Fruit fly (Drosophila melanogaster) whole organism, embryonic: Measurements from ENCODE around the gene Jhbp2.
A peak's percentile ranks its signal among the peaks of the same experiment; 100 is the strongest.

Experiments
- Blimp-1 ChIP-seq: fragments of 200-800 bp; sonication (Bioruptor generic); optimal IDR thresholded peaks from 3 replicates; lab custom pipeline; 2018; ENCODE audit warnings: missing biosample characterization, missing genetic modification characterization, mild to moderate bottlenecking, moderate library complexity, missing genetic modification reagents
- CG10209 ChIP-seq: fragments of 200-800 bp; sonication (Bioruptor generic); optimal IDR thresholded peaks from 3 replicates; lab custom pipeline; 2017; ENCODE audit warnings: missing biosample characterization, mild to moderate bottlenecking, missing genetic modification characterization, missing genetic modification reagents
- CG10267 ChIP-seq: fragments of 200-800 bp; sonication (Bioruptor generic); optimal IDR thresholded peaks from 2 replicates; lab custom pipeline; 2018; ENCODE audit warnings: missing biosample characterization, mild to moderate bottlenecking, missing genetic modification characterization, moderate library complexity
- CG10462 ChIP-seq: fragments of 200-800 bp; sonication (Bioruptor generic); optimal IDR thresholded peaks from 2 replicates; lab custom pipeline; 2016; ENCODE audit warnings: missing biosample characterization, missing genetic modification characterization
- CG10543 ChIP-seq: fragments of 200-800 bp; sonication (Bioruptor generic); optimal IDR thresholded peaks from 3 replicates; lab custom pipeline; 2017; ENCODE audit warnings: missing biosample characterization, mild to moderate bottlenecking, missing genetic modification characterization, moderate library complexity
- CG10654 ChIP-seq: fragments of 200-800 bp; sonication (Bioruptor generic); optimal IDR thresholded peaks from 2 replicates; lab custom pipeline; 2016; ENCODE audit warnings: missing biosample characterization, missing genetic modification characterization
- CG14710 ChIP-seq: fragments of 200-800 bp; sonication (Bioruptor generic); optimal IDR thresholded peaks from 3 replicates; lab custom pipeline; 2019; ENCODE audit warnings: missing biosample characterization, mild to moderate bottlenecking, missing genetic modification characterization, moderate library complexity
- CG14860 ChIP-seq: fragments of 200-800 bp; sonication (Bioruptor generic); IDR thresholded peaks from 3 replicates; pipeline ENCODE4 v1.3.6; 2022; ENCODE audit warnings: missing biosample characterization, missing genetic modification characterization; ENCODE audit not compliant: partially characterized antibody
- CG15073 ChIP-seq: fragments of 200-800 bp; sonication (Bioruptor generic); optimal IDR thresholded peaks from 2 replicates; lab custom pipeline; 2016; ENCODE audit warnings: missing biosample characterization, missing genetic modification characterization
- CG1603 ChIP-seq: fragments of 200-800 bp; sonication (Bioruptor generic); optimal IDR thresholded peaks from 2 replicates; lab custom pipeline; 2019; ENCODE audit warnings: missing biosample characterization, mild to moderate bottlenecking, missing genetic modification characterization, moderate library complexity
- CG18262 ChIP-seq: fragments of 200-800 bp; optimal IDR thresholded peaks from 3 replicates; lab custom pipeline; 2019; ENCODE audit warnings: missing biosample characterization, mild to moderate bottlenecking, missing genetic modification characterization, moderate library complexity
- CG18599 ChIP-seq: fragments of 200-800 bp; sonication (Bioruptor generic); optimal IDR thresholded peaks from 3 replicates; lab custom pipeline; 2017; ENCODE audit warnings: missing biosample characterization, missing genetic modification characterization, mild to moderate bottlenecking, moderate library complexity, missing genetic modification reagents
- CG32532 ChIP-seq: fragments of 200-800 bp; sonication (Bioruptor generic); IDR thresholded peaks from 2 replicates; pipeline ENCODE4 v1.3.6; 2022; ENCODE audit warnings: missing biosample characterization, missing genetic modification characterization
- CG32772 ChIP-seq: fragments of 200-800 bp; sonication (Bioruptor generic); IDR thresholded peaks from 2 replicates; pipeline ENCODE4 v1.3.6; 2022; ENCODE audit warnings: missing biosample characterization, missing genetic modification characterization
- CG34422 ChIP-seq: fragments of 200-800 bp; sonication (Bioruptor generic); IDR thresholded peaks from 3 replicates; pipeline ENCODE4 v1.3.6; 2022; ENCODE audit warnings: missing biosample characterization, missing genetic modification characterization
- CG5180 ChIP-seq: fragments of 200-800 bp; sonication (Bioruptor generic); optimal IDR thresholded peaks from 3 replicates; lab custom pipeline; 2017; ENCODE audit warnings: missing biosample characterization, missing genetic modification characterization, mild to moderate bottlenecking, moderate library complexity, missing genetic modification reagents
- CG7556 ChIP-seq: fragments of 200-800 bp; sonication (Bioruptor generic); optimal IDR thresholded peaks from 2 replicates; lab custom pipeline; 2017; ENCODE audit warnings: missing biosample characterization, mild to moderate bottlenecking, missing genetic modification characterization
- CG8924 ChIP-seq: fragments of 200-800 bp; optimal IDR thresholded peaks from 3 replicates; lab custom pipeline; 2019; ENCODE audit warnings: missing biosample characterization, mild to moderate bottlenecking, missing genetic modification characterization, moderate library complexity
- Camta ChIP-seq: fragments of 200-800 bp; sonication (Bioruptor generic); optimal IDR thresholded peaks from 2 replicates; lab custom pipeline; 2016; ENCODE audit warnings: missing biosample characterization, missing genetic modification characterization
- Dip3 ChIP-seq: fragments of 200-800 bp; sonication (Bioruptor generic); optimal IDR thresholded peaks from 3 replicates; lab custom pipeline; 2016; ENCODE audit warnings: missing biosample characterization, missing genetic modification characterization
- Doc3 ChIP-seq: fragments of 200-800 bp; sonication (Bioruptor generic); IDR thresholded peaks from 3 replicates; pipeline ENCODE4 v1.3.6; 2022; ENCODE audit warnings: missing biosample characterization, missing genetic modification characterization; ENCODE audit not compliant: partially characterized antibody
- E2f1 ChIP-seq: fragments of 200-800 bp; sonication (Bioruptor generic); IDR thresholded peaks from 2 replicates; pipeline ENCODE4 v1.3.6; 2022; ENCODE audit warnings: missing biosample characterization, missing genetic modification characterization
- HLH4C ChIP-seq: fragments of 200-800 bp; sonication (Bioruptor generic); IDR thresholded peaks from 3 replicates; pipeline ENCODE4 v1.3.6; 2022; ENCODE audit warnings: missing biosample characterization, missing genetic modification characterization; ENCODE audit not compliant: partially characterized antibody
- Hmx ChIP-seq: fragments of 200-800 bp; sonication (Bioruptor generic); optimal IDR thresholded peaks from 2 replicates; lab custom pipeline; 2016; ENCODE audit warnings: missing biosample characterization, missing genetic modification characterization
- Hr51 ChIP-seq, 2 experiments: fragments of 200-800 bp; sonication (Bioruptor generic); optimal IDR thresholded peaks; 2 replicates in 1 of 2; 3 replicates in 1 of 2; lab custom pipeline; 2016 to 2018; ENCODE audit warnings: missing biosample characterization in 2 of 2, missing genetic modification characterization in 2 of 2, mild to moderate bottlenecking in 1 of 2, moderate library complexity in 1 of 2
- Med ChIP-seq: fragments of 200-800 bp; sonication (Bioruptor generic); peaks from one replicate; lab custom pipeline; 2016; ENCODE audit warnings: missing biosample characterization, missing genetic modification characterization, mild to moderate bottlenecking, inconsistent platforms, moderate library complexity
- Neu2 ChIP-seq: fragments of 200-800 bp; sonication (Bioruptor generic); optimal IDR thresholded peaks from 3 replicates; lab custom pipeline; 2016; ENCODE audit warnings: missing biosample characterization, missing genetic modification characterization, borderline replicate concordance
- PHDP ChIP-seq: fragments of 200-800 bp; sonication (Bioruptor generic); optimal IDR thresholded peaks from 3 replicates; lab custom pipeline; 2018; ENCODE audit warnings: missing biosample characterization, mild to moderate bottlenecking, missing genetic modification characterization, moderate library complexity
- Xrp1 ChIP-seq: fragments of 200-800 bp; sonication (Bioruptor generic); IDR thresholded peaks from 2 replicates; pipeline ENCODE4 v1.3.6; 2022; ENCODE audit warnings: missing biosample characterization, missing genetic modification characterization
- YL-1 ChIP-seq: fragments of 200-800 bp; sonication (Bioruptor generic); optimal IDR thresholded peaks from 3 replicates; lab custom pipeline; 2017; ENCODE audit warnings: missing biosample characterization, mild to moderate bottlenecking, missing genetic modification characterization
- bsh ChIP-seq, 2 experiments: fragments of 200-800 bp; sonication (Bioruptor generic); optimal IDR thresholded peaks; 2 replicates each; lab custom pipeline; 2017 to 2018; ENCODE audit warnings: mild to moderate bottlenecking in 2 of 2, missing biosample characterization in 2 of 2, missing genetic modification characterization in 2 of 2, moderate library complexity in 1 of 2
- ci ChIP-seq: fragments of 200-800 bp; sonication (Bioruptor generic); IDR thresholded peaks from 3 replicates; pipeline ENCODE4 v1.3.6; 2022; ENCODE audit warnings: missing biosample characterization, missing genetic modification characterization
- cwo ChIP-seq: fragments of 200-800 bp; sonication (Bioruptor generic); optimal IDR thresholded peaks from 3 replicates; lab custom pipeline; 2017; ENCODE audit warnings: missing biosample characterization, missing genetic modification characterization, mild to moderate bottlenecking, moderate library complexity, missing genetic modification reagents
- dm ChIP-seq: fragments of 200-800 bp; sonication (Bioruptor generic); optimal IDR thresholded peaks from 3 replicates; lab custom pipeline; 2016; ENCODE audit warnings: missing biosample characterization, missing genetic modification characterization
- dmrt99B ChIP-seq: fragments of 200-800 bp; sonication (Bioruptor generic); optimal IDR thresholded peaks from 2 replicates; lab custom pipeline; 2018; ENCODE audit warnings: missing biosample characterization, mild to moderate bottlenecking, missing genetic modification characterization, moderate library complexity
- gfzf ChIP-seq: fragments of 200-800 bp; sonication (Bioruptor generic); optimal IDR thresholded peaks from 2 replicates; lab custom pipeline; 2016; ENCODE audit warnings: missing biosample characterization, mild to moderate bottlenecking, missing genetic modification characterization, moderate library complexity
- grn ChIP-seq: fragments of 200-800 bp; sonication (Bioruptor generic); optimal IDR thresholded peaks from 3 replicates; lab custom pipeline; 2017; ENCODE audit warnings: missing biosample characterization, missing genetic modification characterization
- gsb ChIP-seq: fragments of 200-800 bp; sonication (Bioruptor generic); IDR thresholded peaks from 2 replicates; pipeline ENCODE4 v1.3.6; 2022; ENCODE audit warnings: missing biosample characterization, missing genetic modification characterization
- gsb-n ChIP-seq: fragments of 200-800 bp; sonication (Bioruptor generic); optimal IDR thresholded peaks from 3 replicates; lab custom pipeline; 2018; ENCODE audit warnings: missing biosample characterization, mild to moderate bottlenecking, missing genetic modification characterization
- run ChIP-seq: fragments of 200-800 bp; sonication (Bioruptor generic); optimal IDR thresholded peaks from 3 replicates; lab custom pipeline; 2018; ENCODE audit warnings: missing biosample characterization, mild to moderate bottlenecking, missing genetic modification characterization
- salm ChIP-seq: fragments of 200-800 bp; sonication (Bioruptor generic); optimal IDR thresholded peaks from 2 replicates; lab custom pipeline; 2018; ENCODE audit warnings: missing biosample characterization, mild to moderate bottlenecking, missing genetic modification characterization
- scrt ChIP-seq: fragments of 200-800 bp; sonication (Bioruptor generic); optimal IDR thresholded peaks from 2 replicates; lab custom pipeline; 2018; ENCODE audit warnings: missing biosample characterization, mild to moderate bottlenecking, missing genetic modification characterization, moderate library complexity
- sens ChIP-seq: fragments of 200-800 bp; sonication (Bioruptor generic); peaks from one replicate; lab custom pipeline; 2016; ENCODE audit warnings: missing biosample characterization, missing genetic modification characterization
- seq ChIP-seq: fragments of 200-800 bp; sonication (Bioruptor generic); IDR thresholded peaks from 2 replicates; pipeline ENCODE4 v1.3.6; 2022; ENCODE audit warnings: missing biosample characterization, missing genetic modification characterization
- tna ChIP-seq: fragments of 200-800 bp; sonication (Bioruptor generic); IDR thresholded peaks from 2 replicates; pipeline ENCODE4 v1.3.6; 2022; ENCODE audit warnings: missing biosample characterization, missing genetic modification characterization; ENCODE audit not compliant: partially characterized antibody
- trh ChIP-seq: fragments of 200-800 bp; sonication (Bioruptor generic); optimal IDR thresholded peaks from 2 replicates; lab custom pipeline; 2016; ENCODE audit warnings: missing biosample characterization, missing genetic modification characterization
- tup ChIP-seq: fragments of 200-800 bp; sonication (Bioruptor generic); optimal IDR thresholded peaks from 2 replicates; lab custom pipeline; 2016; ENCODE audit warnings: missing biosample characterization, mild to moderate bottlenecking, missing genetic modification characterization, moderate library complexity
- zf30C ChIP-seq: fragments of 200-800 bp; sonication (Bioruptor generic); optimal IDR thresholded peaks from 3 replicates; lab custom pipeline; 2018; ENCODE audit warnings: missing biosample characterization, mild to moderate bottlenecking, missing genetic modification characterization

Gene Jhbp2

DNA sequence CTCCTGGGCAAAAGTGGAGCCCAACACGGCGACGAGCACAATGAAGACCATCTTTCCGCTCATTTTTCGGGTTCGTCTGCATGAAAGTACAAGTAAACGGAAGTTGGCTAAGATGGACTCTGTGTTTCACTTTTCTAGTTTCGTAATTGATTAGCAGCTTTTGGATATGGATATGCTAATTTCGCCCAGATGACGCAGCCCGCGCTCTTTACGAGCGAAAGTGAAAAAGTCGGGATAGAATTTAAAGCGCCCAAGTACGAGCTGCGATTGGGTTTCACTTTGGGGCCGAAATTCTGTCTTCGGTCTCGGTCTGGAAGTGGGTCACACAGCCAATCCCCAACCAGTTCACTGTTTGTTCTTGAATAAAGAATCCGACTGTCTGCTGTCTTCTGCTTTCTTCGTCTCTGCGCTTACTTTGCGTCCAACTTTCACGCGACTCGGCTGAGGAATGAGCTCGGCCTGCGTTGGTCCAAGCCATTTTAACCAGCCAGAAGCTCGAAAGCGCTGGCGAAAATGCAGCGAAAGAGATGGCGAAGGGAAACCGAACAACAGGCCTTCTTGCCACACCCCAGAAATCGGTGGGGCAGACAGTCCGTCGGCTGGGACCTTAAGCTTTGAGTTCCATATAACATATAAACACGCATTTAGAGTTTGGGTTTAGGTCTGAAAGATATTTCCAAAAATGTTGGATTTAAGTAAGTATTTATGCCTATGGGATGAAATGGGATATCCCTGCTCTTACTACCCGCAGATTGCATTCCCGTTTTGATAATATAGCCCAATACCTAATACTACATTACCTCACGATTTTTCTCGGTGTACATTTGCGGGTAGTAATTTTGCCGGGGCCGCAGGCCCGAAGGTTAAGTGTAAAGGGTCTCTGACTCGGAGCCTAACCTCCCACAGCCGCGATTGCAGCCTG, at the start of gene Jhbp2:
TSS of gene Jhbp2 (minus strand) at position 454 of the 922 bp plus-strand sequence.
- TF ChIP-seq PHDP (no peak), CG10543 (GFP tag; lab: Kevin White, UChicago) (no peak), gsb (GFP tag; lab: Robert Waterston, UW) (no peak), salm (tag; lab: Kevin White, UChicago) (no peak), Hr51 (GFP tag; optimal IDR thresholded peaks at IDR 0.05; lab: Kevin White, UChicago) (no peak), Hmx (no peak), CG1603 (tag; lab: Kevin White, UChicago) (peak; percentile 34), dm (GFP tag; lab: Kevin White, UChicago) (no peak), CG5180 (GFP tag; lab: Kevin White, UChicago) (no peak), CG18262 (tag; lab: Kevin White, UChicago) (peak; percentile 3), CG14710 (tag; lab: Kevin White, UChicago) (no peak), Neu2 (GFP tag; lab: Kevin White, UChicago) (no peak), HLH4C (GFP tag; lab: Robert Waterston, UW) (no peak), CG10209 (GFP tag; lab: Kevin White, UChicago) (no peak), Camta (GFP tag; lab: Kevin White, UChicago) (no peak), gsb-n (tag; lab: Kevin White, UChicago) (no peak), CG10267 (tag; lab: Kevin White, UChicago) (no peak), cwo (GFP tag; lab: Kevin White, UChicago) (no peak), Dip3 (GFP tag; lab: Kevin White, UChicago) (no peak), tna (GFP tag; lab: Robert Waterston, UW) (no peak), run (tag; lab: Kevin White, UChicago) (no peak), dmrt99B (no peak), scrt (GFP tag; lab: Kevin White, UChicago) (no peak), grn (no peak), YL-1 (GFP tag; lab: Kevin White, UChicago) (no peak), Doc3 (GFP tag; lab: Robert Waterston, UW) (no peak), CG18599 (GFP tag; lab: Kevin White, UChicago) (no peak), CG10654 (GFP tag; lab: Kevin White, UChicago) (no peak), tup (no peak), CG7556 (no peak), CG32772 (GFP tag; lab: Robert Waterston, UW) (no peak), ci (GFP tag; lab: Robert Waterston, UW) (0 out of 3 replicates have a peak, but pooled peaks have one; percentile 33), CG14860 (GFP tag; lab: Robert Waterston, UW) (no peak), CG8924 (tag; lab: Kevin White, UChicago) (no peak), bsh (GFP tag; optimal IDR thresholded peaks at IDR 0.05; lab: Kevin White, UChicago) (peak in 1 of 2 experiments; percentile 28), zf30C (no peak), E2f1 (GFP tag; lab: Robert Waterston, UW) (no peak), trh (GFP tag; lab: Kevin White, UChicago) (no peak), Xrp1 (peak; percentile 12; the same call in 1 of the 2 replicates), seq (GFP tag; lab: Robert Waterston, UW) (no peak), CG15073 (GFP tag; lab: Kevin White, UChicago) (no peak), gfzf (no peak), sens (GFP tag; lab: Kevin White, UChicago) (peak; percentile 78), CG32532 (no peak), Blimp-1 (GFP tag; lab: Kevin White, UChicago) (peak; percentile 97), Med (GFP tag; lab: Kevin White, UChicago) (peak; percentile 43), CG10462 (GFP tag; lab: Kevin White, UChicago) (no peak), CG34422 (GFP tag; lab: Robert Waterston, UW) (no peak)
